Worm (Caenorhabditis elegans) whole organism, early embryonic: Measurements from ENCODE around the gene H02F09.2.

Source experiments
- B0310.2 ChIP-seq: sonication (generic microtip); optimal IDR thresholded peaks from 2 replicates; lab custom pipeline; 2016; ENCODE audit warnings: mild to moderate bottlenecking, missing genetic modification characterization, missing compliant biosample characterization
- F13C5.2 ChIP-seq: sonication (generic microtip); optimal IDR thresholded peaks from 2 replicates; lab custom pipeline; 2017; ENCODE audit warnings: mild to moderate bottlenecking, missing genetic modification characterization, inconsistent platforms, missing compliant biosample characterization
- aly-1 ChIP-seq: sonication (generic microtip); optimal IDR thresholded peaks from 2 replicates; lab custom pipeline; 2016; ENCODE audit warnings: missing genetic modification characterization, missing compliant biosample characterization
- ama-1 ChIP-seq: fragments of 150-350 bp; optimal IDR thresholded peaks from 2 replicates; lab custom pipeline; 2014
- ceh-36 ChIP-seq: sonication (generic microtip); optimal IDR thresholded peaks from 2 replicates; lab custom pipeline; 2016; ENCODE audit warnings: missing genetic modification characterization, inconsistent platforms, missing compliant biosample characterization
- ets-7 ChIP-seq: sonication (generic microtip); optimal IDR thresholded peaks from 2 replicates; lab custom pipeline; 2016; ENCODE audit warnings: missing genotype, missing genetic modification characterization, missing compliant biosample characterization
- flt-1 ChIP-seq: fragments of 200-800 bp; sonication (Bioruptor generic); IDR thresholded peaks from 2 replicates; pipeline ENCODE4 v1.3.6; 2022; ENCODE audit warnings: missing genetic modification characterization, missing compliant biosample characterization
- hmbx-1 ChIP-seq: sonication (generic microtip); optimal IDR thresholded peaks from 2 replicates; lab custom pipeline; 2016; ENCODE audit warnings: mild to moderate bottlenecking, missing genetic modification characterization, missing compliant biosample characterization
- hnd-1 ChIP-seq: sonication (generic microtip); optimal IDR thresholded peaks from 2 replicates; lab custom pipeline; 2016; ENCODE audit warnings: missing genetic modification characterization, missing compliant biosample characterization
- pes-1 ChIP-seq: fragments of 200-800 bp; sonication (Bioruptor generic); IDR thresholded peaks from 2 replicates; pipeline ENCODE4 v1.3.6; 2022; ENCODE audit warnings: missing genetic modification reagents, missing genetic modification characterization, missing compliant biosample characterization
- sea-1 ChIP-seq: fragments of 200-800 bp; sonication (Bioruptor generic); conservative IDR thresholded peaks from 2 replicates; pipeline ENCODE4 v1.3.6; 2022; ENCODE audit warnings: missing genetic modification characterization, missing compliant biosample characterization
- tbx-37 ChIP-seq: fragments of 200-800 bp; sonication (Bioruptor generic); conservative IDR thresholded peaks from 2 replicates; pipeline ENCODE4 v1.3.6; 2022; ENCODE audit warnings: missing genetic modification reagents, missing genetic modification characterization, missing compliant biosample characterization
- tra-4 ChIP-seq: sonication (generic microtip); optimal IDR thresholded peaks from 2 replicates; lab custom pipeline; 2017; ENCODE audit warnings: missing genetic modification characterization, missing compliant biosample characterization

ce11 chrX:1543432-1543831, 28.6 kb upstream of the H02F09.2 start:
- TF ChIP-seq ets-7 = no peak
- no peak for TF ChIP-seq ama-1 (lab: Kevin White, UChicago)
- TF ChIP-seq sea-1 = no peak
- no peak for TF ChIP-seq hmbx-1 (tag; lab: Kevin White, UChicago)
- no peak for TF ChIP-seq flt-1
- no peak for TF ChIP-seq F13C5.2
- no peak for TF ChIP-seq ceh-36 (tag; lab: Kevin White, UChicago)
- TF ChIP-seq B0310.2 (tag; lab: Kevin White, UChicago) = no peak
- no peak for TF ChIP-seq aly-1 (tag; lab: Kevin White, UChicago)
- TF ChIP-seq tra-4 (tag; lab: Kevin White, UChicago) = no peak
- no peak for TF ChIP-seq tbx-37
- no peak for TF ChIP-seq pes-1 (GFP tag; lab: Robert Waterston, UW)
- no peak for TF ChIP-seq hnd-1 (tag; lab: Kevin White, UChicago)
